Worm (Caenorhabditis elegans) whole organism, L3 larva: Measurements from ENCODE around the gene M04G7.5.

Source experiments
- R02D3.7 ChIP-seq: fragments of 150-350 bp; optimal IDR thresholded peaks from 2 replicates; lab custom pipeline; 2014; ENCODE audit warnings: missing biosample characterization, missing genetic modification characterization
- ZK546.5 ChIP-seq: sonication (generic microtip); optimal IDR thresholded peaks from 2 replicates; lab custom pipeline; 2017; ENCODE audit warnings: missing biosample characterization, missing genetic modification characterization
- aly-2 ChIP-seq: fragments of 150-350 bp; optimal IDR thresholded peaks from 2 replicates; lab custom pipeline; 2014; ENCODE audit warnings: missing biosample characterization, missing genetic modification characterization
- ama-1 ChIP-seq: fragments of 150-350 bp; optimal IDR thresholded peaks from 2 replicates; lab custom pipeline; 2018
- ceh-16 ChIP-seq: sonication (generic microtip); optimal IDR thresholded peaks from 2 replicates; lab custom pipeline; 2017; ENCODE audit warnings: missing biosample characterization, missing genetic modification characterization
- ceh-28 ChIP-seq: fragments of 150-350 bp; optimal IDR thresholded peaks from 2 replicates; lab custom pipeline; 2014; ENCODE audit warnings: missing biosample characterization, missing genetic modification reagents, missing genetic modification characterization
- ceh-82 ChIP-seq: fragments of 150-350 bp; optimal IDR thresholded peaks from 2 replicates; lab custom pipeline; 2014; ENCODE audit warnings: missing biosample characterization, missing genetic modification characterization
- ceh-9 ChIP-seq: sonication (generic microtip); optimal IDR thresholded peaks from 2 replicates; lab custom pipeline; 2018; ENCODE audit warnings: missing biosample characterization, missing genetic modification characterization
- egl-5 ChIP-seq: fragments of 150-350 bp; optimal IDR thresholded peaks from 2 replicates; lab custom pipeline; 2017; ENCODE audit warnings: missing biosample characterization, missing genetic modification reagents, missing genetic modification characterization, inconsistent platforms
- elt-1 ChIP-seq: fragments of 150-350 bp; optimal IDR thresholded peaks from 2 replicates; lab custom pipeline; 2014; ENCODE audit warnings: missing biosample characterization, missing genetic modification characterization
- elt-2 ChIP-seq: sonication (generic microtip); optimal IDR thresholded peaks from 2 replicates; lab custom pipeline; 2016; ENCODE audit warnings: missing genetic modification reagents, mild to moderate bottlenecking, missing genetic modification characterization, missing compliant biosample characterization
- elt-3 ChIP-seq, 3 experiments: fragments of 150-350 bp in 1 of 3; sonication (generic microtip) in 2 of 3; optimal IDR thresholded peaks; 2 replicates in 2 of 3; 4 replicates in 1 of 3; lab custom pipeline; 2014 to 2017; ENCODE audit warnings: missing biosample characterization in 3 of 3, missing genetic modification characterization in 3 of 3
- eor-1 ChIP-seq, 2 experiments: fragments of 150-350 bp; optimal IDR thresholded peaks; 2 replicates each; lab custom pipeline; 2014 to 2018; ENCODE audit warnings: missing biosample characterization in 2 of 2, missing genetic modification characterization in 2 of 2
- fkh-10 ChIP-seq: sonication (generic microtip); optimal IDR thresholded peaks from 2 replicates; lab custom pipeline; 2017; ENCODE audit warnings: missing biosample characterization, missing genetic modification reagents, missing genetic modification characterization
- fkh-2 ChIP-seq: fragments of 150-350 bp; optimal IDR thresholded peaks from 2 replicates; lab custom pipeline; 2014; ENCODE audit warnings: missing biosample characterization, missing genetic modification reagents, missing genetic modification characterization
- fos-1 ChIP-seq: fragments of 150-350 bp; optimal IDR thresholded peaks from 2 replicates; lab custom pipeline; 2014; ENCODE audit warnings: missing biosample characterization, missing genetic modification characterization
- lin-39 ChIP-seq: fragments of 150-350 bp; optimal IDR thresholded peaks from 2 replicates; lab custom pipeline; 2018; ENCODE audit warnings: missing biosample characterization, missing genetic modification reagents, missing genetic modification characterization
- mdl-1 ChIP-seq: fragments of 150-350 bp; optimal IDR thresholded peaks from 2 replicates; lab custom pipeline; 2014; ENCODE audit warnings: missing biosample characterization, missing genetic modification characterization
- mml-1 ChIP-seq: fragments of 150-350 bp; sonication (generic microtip); optimal IDR thresholded peaks from 3 replicates; lab custom pipeline; 2014; ENCODE audit warnings: missing biosample characterization, missing genetic modification characterization
- nfya-1 ChIP-seq: sonication (generic microtip); optimal IDR thresholded peaks from 2 replicates; lab custom pipeline; 2017; ENCODE audit warnings: missing genetic modification characterization, mild to moderate bottlenecking, missing compliant biosample characterization, antibody characterized with exemption, moderate library complexity; ENCODE audit not compliant: insufficient read depth
- nhr-12 ChIP-seq: fragments of 150-350 bp; optimal IDR thresholded peaks from 2 replicates; lab custom pipeline; 2014; ENCODE audit warnings: missing biosample characterization, missing genetic modification characterization
- nhr-23 ChIP-seq: fragments of 150-350 bp; optimal IDR thresholded peaks from 2 replicates; lab custom pipeline; 2014; ENCODE audit warnings: missing biosample characterization, missing genetic modification reagents, missing genetic modification characterization
- nhr-237 ChIP-seq: fragments of 150-350 bp; optimal IDR thresholded peaks from 2 replicates; lab custom pipeline; 2014; ENCODE audit warnings: missing biosample characterization, missing genetic modification characterization
- nhr-25 ChIP-seq: sonication (generic microtip); optimal IDR thresholded peaks from 2 replicates; lab custom pipeline; 2017; ENCODE audit warnings: missing biosample characterization, missing genetic modification characterization
- nhr-28 ChIP-seq: fragments of 150-350 bp; optimal IDR thresholded peaks from 2 replicates; lab custom pipeline; 2014; ENCODE audit warnings: missing biosample characterization, missing genetic modification characterization
- nhr-67 ChIP-seq: fragments of 150-350 bp; optimal IDR thresholded peaks from 2 replicates; lab custom pipeline; 2014; ENCODE audit warnings: missing biosample characterization, missing genetic modification characterization
- nhr-77 ChIP-seq: fragments of 150-350 bp; optimal IDR thresholded peaks from 2 replicates; lab custom pipeline; 2014; ENCODE audit warnings: missing biosample characterization, missing genetic modification characterization
- pha-4 ChIP-seq: fragments of 150-350 bp; optimal IDR thresholded peaks from 2 replicates; lab custom pipeline; 2014; ENCODE audit warnings: missing biosample characterization, missing genetic modification reagents, missing genetic modification characterization
- pqm-1 ChIP-seq: fragments of 150-350 bp; optimal IDR thresholded peaks from 2 replicates; lab custom pipeline; 2017; ENCODE audit warnings: missing biosample characterization, missing genetic modification characterization, inconsistent platforms
- sea-2 ChIP-seq: fragments of 150-350 bp; sonication (generic microtip); optimal IDR thresholded peaks from 4 replicates; lab custom pipeline; 2014; ENCODE audit warnings: missing biosample characterization, missing genetic modification reagents, missing genetic modification characterization
- skn-1 ChIP-seq: fragments of 150-350 bp; optimal IDR thresholded peaks from 2 replicates; lab custom pipeline; 2014; ENCODE audit warnings: missing biosample characterization, missing genetic modification characterization
- snpc-4 ChIP-seq: fragments of 150-350 bp; optimal IDR thresholded peaks from 2 replicates; lab custom pipeline; 2014; ENCODE audit warnings: missing biosample characterization, missing genetic modification characterization
- tbx-2 ChIP-seq: sonication (generic microtip); optimal IDR thresholded peaks from 2 replicates; lab custom pipeline; 2016; ENCODE audit warnings: mild to moderate bottlenecking, missing genetic modification characterization, missing compliant biosample characterization
- unc-39 ChIP-seq: sonication (generic microtip); optimal IDR thresholded peaks from 4 replicates; lab custom pipeline; 2017; ENCODE audit warnings: missing biosample characterization, missing genetic modification characterization
- unc-62 ChIP-seq: fragments of 150-350 bp; sonication (generic microtip); optimal IDR thresholded peaks from 4 replicates; lab custom pipeline; 2014; ENCODE audit warnings: missing biosample characterization, missing genetic modification reagents, missing genetic modification characterization
- zag-1 ChIP-seq: fragments of 150-350 bp; optimal IDR thresholded peaks from 2 replicates; lab custom pipeline; 2014; ENCODE audit warnings: missing biosample characterization, missing genetic modification characterization
- ztf-4 ChIP-seq: fragments of 150-350 bp; optimal IDR thresholded peaks from 2 replicates; lab custom pipeline; 2014; ENCODE audit warnings: missing biosample characterization, missing genetic modification characterization

The M04G7.5 gene

ce11 chrIV:445377-445776, 9.5 kb upstream of the M04G7.5 start, which contains the start of gene dpm-1:
dpm-1 (plus strand) TSS chrIV:445677.
- no peak for TF ChIP-seq zag-1 (tag; lab: Kevin White, UChicago)
- TF ChIP-seq ZK546.5 (tag; lab: Kevin White, UChicago), result no peak
- no peak for TF ChIP-seq fkh-2 (tag; lab: Kevin White, UChicago)
- TF ChIP-seq unc-62, result no peak
- TF ChIP-seq mml-1 (tag; lab: Kevin White, UChicago), result no peak
- no peak for TF ChIP-seq nhr-77 (tag; lab: Kevin White, UChicago)
- no peak for TF ChIP-seq nhr-23 (tag; lab: Kevin White, UChicago)
- no peak for TF ChIP-seq eor-1 (tag; optimal IDR thresholded peaks at IDR 0.05; lab: Kevin White, UChicago)
- TF ChIP-seq ceh-28 (tag; lab: Kevin White, UChicago), result no peak
- no peak for TF ChIP-seq elt-1 (tag; lab: Kevin White, UChicago)
- TF ChIP-seq nhr-28 (tag; lab: Kevin White, UChicago), result no peak
- no peak for TF ChIP-seq ceh-16
- no peak for TF ChIP-seq mdl-1 (tag; lab: Kevin White, UChicago)
- TF ChIP-seq nhr-237 (tag; lab: Kevin White, UChicago), result no peak
- no peak for TF ChIP-seq pha-4 (tag; lab: Kevin White, UChicago)

ce11 chrIV:455484-455883, 611 bp downstream of the M04G7.5 start, which contains the start of gene M04G7.1:
M04G7.1 (plus strand) TSS chrIV:455784.
- TF ChIP-seq ZK546.5 (tag; lab: Kevin White, UChicago), result no peak
- TF ChIP-seq sea-2, result no peak
- TF ChIP-seq snpc-4, result no peak
- no peak for TF ChIP-seq fkh-2 (tag; lab: Kevin White, UChicago)
- TF ChIP-seq aly-2, result no peak
- no peak for TF ChIP-seq ceh-16
- TF ChIP-seq unc-62, result no peak
- no peak for TF ChIP-seq nhr-23 (tag; lab: Kevin White, UChicago)
- TF ChIP-seq, all 47 proteins: peak for 0

ce11 chrIV:460614-461079, 5.8 kb downstream of the M04G7.5 start, which contains the start of gene M04G7.2:
M04G7.2 (minus strand) TSS chrIV:461029.
- TF ChIP-seq mml-1 (tag; lab: Kevin White, UChicago), result no peak
- TF ChIP-seq lin-39 (tag; lab: Kevin White, UChicago), result no peak
- no peak for TF ChIP-seq nfya-1 (tag; lab: Kevin White, UChicago)
- TF ChIP-seq nhr-67 (tag; lab: Kevin White, UChicago), result no peak
- TF ChIP-seq unc-39 (tag; lab: Kevin White, UChicago), result no peak
- TF ChIP-seq fos-1 (tag; lab: Kevin White, UChicago), result no peak
- no peak for TF ChIP-seq tbx-2 (tag; lab: Kevin White, UChicago)
- TF ChIP-seq nhr-12 (tag; lab: Kevin White, UChicago), result no peak
- no peak for TF ChIP-seq egl-5
- TF ChIP-seq ceh-82 (tag; lab: Kevin White, UChicago), result no peak
- no peak for TF ChIP-seq ceh-16
- no peak for TF ChIP-seq ztf-4
- TF ChIP-seq elt-2 (tag; lab: Kevin White, UChicago), result no peak
- no peak for TF ChIP-seq unc-62
- no peak for TF ChIP-seq sea-2
- TF ChIP-seq nhr-25 (tag; lab: Kevin White, UChicago), result no peak

ce11 chrIV:462050-462449, 7.2 kb downstream of the M04G7.5 start:
- TF ChIP-seq fkh-2 (tag; lab: Kevin White, UChicago), result no peak
- TF ChIP-seq unc-39 (tag; lab: Kevin White, UChicago), result no peak
- TF ChIP-seq nhr-67 (tag; lab: Kevin White, UChicago), result no peak
- TF ChIP-seq elt-3 (tag; optimal IDR thresholded peaks at IDR 0.05; lab: Kevin White, UChicago), result no peak
- no peak for TF ChIP-seq pha-4 (tag; lab: Kevin White, UChicago)
- no peak for TF ChIP-seq ztf-4
- no peak for TF ChIP-seq ceh-9 (tag; lab: Kevin White, UChicago)
- no peak for TF ChIP-seq eor-1 (tag; optimal IDR thresholded peaks at IDR 0.05; lab: Kevin White, UChicago)
- TF ChIP-seq skn-1 (tag; lab: Kevin White, UChicago), result no peak

- no peak for TF ChIP-seq tbx-2 (tag; lab: Kevin White, UChicago)
- no peak for TF ChIP-seq R02D3.7
- no peak for TF ChIP-seq eor-1 (tag; optimal IDR thresholded peaks at IDR 0.05; lab: Kevin White, UChicago)
- no peak for TF ChIP-seq ama-1 (lab: Kevin White, UChicago)
- no peak for TF ChIP-seq elt-3 (tag; optimal IDR thresholded peaks at IDR 0.05; lab: Kevin White, UChicago)
- TF ChIP-seq fkh-10, result no peak
- TF ChIP-seq ZK546.5 (tag; lab: Kevin White, UChicago), result no peak
- TF ChIP-seq nhr-237 (tag; lab: Kevin White, UChicago), result no peak
- no peak for TF ChIP-seq fos-1 (tag; lab: Kevin White, UChicago)
- no peak for TF ChIP-seq elt-1 (tag; lab: Kevin White, UChicago)
- no peak for TF ChIP-seq nhr-28 (tag; lab: Kevin White, UChicago)
- TF ChIP-seq ztf-4, result no peak
- TF ChIP-seq nhr-12 (tag; lab: Kevin White, UChicago), result no peak
- TF ChIP-seq snpc-4, result no peak
- TF ChIP-seq nfya-1 (tag; lab: Kevin White, UChicago), result no peak
- no peak for TF ChIP-seq skn-1 (tag; lab: Kevin White, UChicago)
- no peak for TF ChIP-seq pqm-1
- no peak for TF ChIP-seq sea-2
- TF ChIP-seq egl-5, result no peak
- TF ChIP-seq, all 47 proteins: peak for 0
These were observed 11.7 kb downstream of the M04G7.5 start for ce11 chrIV:466569-466968.
